Worm (Caenorhabditis elegans) whole organism, L3 larva: ENCODE measurements around the gene fbxb-106.

Experiments
- R02D3.7 ChIP-seq: fragments of 150-350 bp; optimal IDR thresholded peaks from 2 replicates; lab custom pipeline; 2014; ENCODE audit warnings: missing biosample characterization, missing genetic modification characterization
- ZK546.5 ChIP-seq: sonication (generic microtip); optimal IDR thresholded peaks from 2 replicates; lab custom pipeline; 2017; ENCODE audit warnings: missing biosample characterization, missing genetic modification characterization
- ama-1 ChIP-seq: fragments of 150-350 bp; optimal IDR thresholded peaks from 2 replicates; lab custom pipeline; 2018
- ceh-16 ChIP-seq: sonication (generic microtip); optimal IDR thresholded peaks from 2 replicates; lab custom pipeline; 2017; ENCODE audit warnings: missing biosample characterization, missing genetic modification characterization
- ceh-28 ChIP-seq: fragments of 150-350 bp; optimal IDR thresholded peaks from 2 replicates; lab custom pipeline; 2014; ENCODE audit warnings: missing biosample characterization, missing genetic modification reagents, missing genetic modification characterization
- ceh-82 ChIP-seq: fragments of 150-350 bp; optimal IDR thresholded peaks from 2 replicates; lab custom pipeline; 2014; ENCODE audit warnings: missing biosample characterization, missing genetic modification characterization
- ceh-9 ChIP-seq: sonication (generic microtip); optimal IDR thresholded peaks from 2 replicates; lab custom pipeline; 2018; ENCODE audit warnings: missing biosample characterization, missing genetic modification characterization
- daf-12 ChIP-seq: fragments of 150-350 bp; optimal IDR thresholded peaks from 2 replicates; lab custom pipeline; 2014; ENCODE audit warnings: missing biosample characterization, missing genetic modification reagents, missing genetic modification characterization
- egl-27 ChIP-seq: sonication (generic microtip); optimal IDR thresholded peaks from 4 replicates; lab custom pipeline; 2017; ENCODE audit warnings: missing biosample characterization, missing genetic modification reagents, missing genetic modification characterization
- egl-5 ChIP-seq: fragments of 150-350 bp; optimal IDR thresholded peaks from 2 replicates; lab custom pipeline; 2017; ENCODE audit warnings: missing biosample characterization, missing genetic modification reagents, missing genetic modification characterization, inconsistent platforms
- elt-1 ChIP-seq: fragments of 150-350 bp; optimal IDR thresholded peaks from 2 replicates; lab custom pipeline; 2014; ENCODE audit warnings: missing biosample characterization, missing genetic modification characterization
- elt-2 ChIP-seq: sonication (generic microtip); optimal IDR thresholded peaks from 2 replicates; lab custom pipeline; 2016; ENCODE audit warnings: missing genetic modification reagents, mild to moderate bottlenecking, missing genetic modification characterization, missing compliant biosample characterization
- eor-1 ChIP-seq, 2 experiments: fragments of 150-350 bp; optimal IDR thresholded peaks; 2 replicates each; lab custom pipeline; 2014 to 2018; ENCODE audit warnings: missing biosample characterization in 2 of 2, missing genetic modification characterization in 2 of 2
- fkh-10 ChIP-seq: sonication (generic microtip); optimal IDR thresholded peaks from 2 replicates; lab custom pipeline; 2017; ENCODE audit warnings: missing biosample characterization, missing genetic modification reagents, missing genetic modification characterization
- fkh-2 ChIP-seq: fragments of 150-350 bp; optimal IDR thresholded peaks from 2 replicates; lab custom pipeline; 2014; ENCODE audit warnings: missing biosample characterization, missing genetic modification reagents, missing genetic modification characterization
- fos-1 ChIP-seq: fragments of 150-350 bp; optimal IDR thresholded peaks from 2 replicates; lab custom pipeline; 2014; ENCODE audit warnings: missing biosample characterization, missing genetic modification characterization
- hmg-11 ChIP-seq: sonication (generic microtip); optimal IDR thresholded peaks from 2 replicates; lab custom pipeline; 2016; ENCODE audit warnings: missing genetic modification characterization, missing compliant biosample characterization
- jun-1 ChIP-seq: fragments of 150-350 bp; optimal IDR thresholded peaks from 2 replicates; lab custom pipeline; 2014; ENCODE audit warnings: missing biosample characterization, missing genetic modification reagents, missing genetic modification characterization
- lin-15B ChIP-seq: fragments of 150-350 bp; optimal IDR thresholded peaks from 2 replicates; lab custom pipeline; 2014; ENCODE audit warnings: missing biosample characterization, missing genetic modification characterization
- lin-39 ChIP-seq: fragments of 150-350 bp; optimal IDR thresholded peaks from 2 replicates; lab custom pipeline; 2018; ENCODE audit warnings: missing biosample characterization, missing genetic modification reagents, missing genetic modification characterization
- lsy-12 ChIP-seq: sonication (generic microtip); optimal IDR thresholded peaks from 2 replicates; lab custom pipeline; 2016; ENCODE audit warnings: mild to moderate bottlenecking, missing genetic modification characterization, missing compliant biosample characterization
- mdl-1 ChIP-seq: fragments of 150-350 bp; optimal IDR thresholded peaks from 2 replicates; lab custom pipeline; 2014; ENCODE audit warnings: missing biosample characterization, missing genetic modification characterization
- mml-1 ChIP-seq: fragments of 150-350 bp; sonication (generic microtip); optimal IDR thresholded peaks from 3 replicates; lab custom pipeline; 2014; ENCODE audit warnings: missing biosample characterization, missing genetic modification characterization
- nfya-1 ChIP-seq: sonication (generic microtip); optimal IDR thresholded peaks from 2 replicates; lab custom pipeline; 2017; ENCODE audit warnings: missing genetic modification characterization, mild to moderate bottlenecking, missing compliant biosample characterization, antibody characterized with exemption, moderate library complexity; ENCODE audit not compliant: insufficient read depth
- nhr-12 ChIP-seq: fragments of 150-350 bp; optimal IDR thresholded peaks from 2 replicates; lab custom pipeline; 2014; ENCODE audit warnings: missing biosample characterization, missing genetic modification characterization
- nhr-23 ChIP-seq: fragments of 150-350 bp; optimal IDR thresholded peaks from 2 replicates; lab custom pipeline; 2014; ENCODE audit warnings: missing biosample characterization, missing genetic modification reagents, missing genetic modification characterization
- nhr-237 ChIP-seq: fragments of 150-350 bp; optimal IDR thresholded peaks from 2 replicates; lab custom pipeline; 2014; ENCODE audit warnings: missing biosample characterization, missing genetic modification characterization
- nhr-25 ChIP-seq: sonication (generic microtip); optimal IDR thresholded peaks from 2 replicates; lab custom pipeline; 2017; ENCODE audit warnings: missing biosample characterization, missing genetic modification characterization
- nhr-28 ChIP-seq: fragments of 150-350 bp; optimal IDR thresholded peaks from 2 replicates; lab custom pipeline; 2014; ENCODE audit warnings: missing biosample characterization, missing genetic modification characterization
- nhr-67 ChIP-seq: fragments of 150-350 bp; optimal IDR thresholded peaks from 2 replicates; lab custom pipeline; 2014; ENCODE audit warnings: missing biosample characterization, missing genetic modification characterization
- nhr-77 ChIP-seq: fragments of 150-350 bp; optimal IDR thresholded peaks from 2 replicates; lab custom pipeline; 2014; ENCODE audit warnings: missing biosample characterization, missing genetic modification characterization
- sea-2 ChIP-seq: fragments of 150-350 bp; sonication (generic microtip); optimal IDR thresholded peaks from 4 replicates; lab custom pipeline; 2014; ENCODE audit warnings: missing biosample characterization, missing genetic modification reagents, missing genetic modification characterization
- snpc-4 ChIP-seq: fragments of 150-350 bp; optimal IDR thresholded peaks from 2 replicates; lab custom pipeline; 2014; ENCODE audit warnings: missing biosample characterization, missing genetic modification characterization
- tbx-2 ChIP-seq: sonication (generic microtip); optimal IDR thresholded peaks from 2 replicates; lab custom pipeline; 2016; ENCODE audit warnings: mild to moderate bottlenecking, missing genetic modification characterization, missing compliant biosample characterization
- unc-39 ChIP-seq: sonication (generic microtip); optimal IDR thresholded peaks from 4 replicates; lab custom pipeline; 2017; ENCODE audit warnings: missing biosample characterization, missing genetic modification characterization
- unc-62 ChIP-seq: fragments of 150-350 bp; sonication (generic microtip); optimal IDR thresholded peaks from 4 replicates; lab custom pipeline; 2014; ENCODE audit warnings: missing biosample characterization, missing genetic modification reagents, missing genetic modification characterization
- zag-1 ChIP-seq: fragments of 150-350 bp; optimal IDR thresholded peaks from 2 replicates; lab custom pipeline; 2014; ENCODE audit warnings: missing biosample characterization, missing genetic modification characterization
- ztf-11 ChIP-seq: fragments of 150-350 bp; optimal IDR thresholded peaks from 2 replicates; lab custom pipeline; 2014; ENCODE audit warnings: missing biosample characterization, missing genetic modification characterization

The fbxb-106 gene

DNA sequence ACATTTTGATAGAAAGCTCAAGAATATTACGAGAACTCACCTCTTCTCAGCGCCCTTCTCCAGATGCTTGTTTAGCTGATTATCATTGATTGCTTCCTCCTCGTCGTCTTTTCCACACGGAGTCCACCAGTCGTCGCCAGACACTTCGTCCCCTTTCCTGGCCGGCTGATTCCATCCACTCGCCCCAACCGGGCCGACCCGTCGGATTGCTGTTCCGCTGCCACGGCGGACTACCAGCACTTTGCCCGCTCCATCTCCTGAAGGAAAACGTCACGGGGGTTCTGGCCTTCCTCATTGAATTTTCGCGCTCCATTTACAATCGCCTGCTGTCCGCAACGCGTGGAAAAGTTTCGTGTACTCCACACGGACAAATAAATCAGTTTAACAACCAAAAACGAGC is 21.2 kb downstream of the fbxb-106 start:
- no peak for TF ChIP-seq tbx-2 (tag; lab: Kevin White, UChicago)
- no peak for TF ChIP-seq unc-39
- TF ChIP-seq ceh-9 = no peak
- no peak for TF ChIP-seq R02D3.7 (tag; lab: Kevin White, UChicago)
- no peak for TF ChIP-seq ztf-11 (tag; lab: Kevin White, UChicago)
- no peak for TF ChIP-seq ceh-16
- no peak for TF ChIP-seq egl-5
- no peak for TF ChIP-seq snpc-4
- TF ChIP-seq nfya-1 (tag; lab: Kevin White, UChicago) = no peak
- TF ChIP-seq egl-27 (tag; lab: Kevin White, UChicago) = no peak
- TF ChIP-seq nhr-77 (tag; lab: Kevin White, UChicago) = no peak
- TF ChIP-seq, all 47 proteins: peak for 0

DNA sequence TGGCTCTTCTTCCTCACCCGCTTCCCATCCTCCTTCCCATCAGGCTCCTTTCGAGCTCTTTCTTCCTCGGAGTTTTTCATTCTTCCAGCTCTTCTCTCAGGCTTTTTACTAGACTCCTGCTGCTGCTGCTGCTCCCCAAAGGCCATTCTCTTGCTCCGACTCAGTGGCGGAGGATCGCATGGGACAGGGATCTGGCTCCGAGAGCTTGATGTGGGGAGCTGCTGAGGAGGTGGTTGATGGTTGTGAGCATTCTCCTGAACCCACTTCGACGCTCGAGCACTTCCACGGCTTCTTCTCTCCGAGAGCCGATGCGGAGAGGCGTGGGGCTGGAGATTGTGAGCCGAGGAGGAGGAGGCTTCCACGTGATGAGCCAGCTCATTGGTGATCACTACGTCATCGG is 23.6 kb downstream of the fbxb-106 start:
- TF ChIP-seq nhr-77 (tag; lab: Kevin White, UChicago) (no peak), elt-1 (no peak), ztf-11 (tag; lab: Kevin White, UChicago) (no peak), nhr-237 (tag; lab: Kevin White, UChicago) (no peak), fos-1 (tag; lab: Kevin White, UChicago) (no peak), sea-2 (GFP tag; lab: Kevin White, UChicago) (no peak), nhr-25 (no peak), lsy-12 (tag; lab: Kevin White, UChicago) (no peak), tbx-2 (tag; lab: Kevin White, UChicago) (no peak), egl-5 (no peak), elt-2 (no peak), ama-1 (lab: Kevin White, UChicago) (no peak), nfya-1 (tag; lab: Kevin White, UChicago) (no peak), ceh-16 (no peak), ceh-82 (tag; lab: Kevin White, UChicago) (no peak), fkh-10 (GFP tag; lab: Kevin White, UChicago) (no peak)

- no peak for TF ChIP-seq snpc-4
- no peak for TF ChIP-seq nfya-1 (tag; lab: Kevin White, UChicago)
- TF ChIP-seq elt-2 = peak; percentile 21
- TF ChIP-seq lin-15B (tag; lab: Kevin White, UChicago) = peak; percentile 47
- TF ChIP-seq hmg-11 (tag; lab: Kevin White, UChicago) = peak; percentile 85
- TF ChIP-seq lin-39 (tag; lab: Kevin White, UChicago) = peak; percentile 63
Observed at ce11 chrII:2787031-2787512, 24.9 kb downstream of the fbxb-106 start, which contains the start of the genes F08D12.12 and srpa-72. TSS of gene F08D12.12 (minus strand) at chrII:2787081. TSS of gene srpa-72 (plus strand) at chrII:2787481.

DNA sequence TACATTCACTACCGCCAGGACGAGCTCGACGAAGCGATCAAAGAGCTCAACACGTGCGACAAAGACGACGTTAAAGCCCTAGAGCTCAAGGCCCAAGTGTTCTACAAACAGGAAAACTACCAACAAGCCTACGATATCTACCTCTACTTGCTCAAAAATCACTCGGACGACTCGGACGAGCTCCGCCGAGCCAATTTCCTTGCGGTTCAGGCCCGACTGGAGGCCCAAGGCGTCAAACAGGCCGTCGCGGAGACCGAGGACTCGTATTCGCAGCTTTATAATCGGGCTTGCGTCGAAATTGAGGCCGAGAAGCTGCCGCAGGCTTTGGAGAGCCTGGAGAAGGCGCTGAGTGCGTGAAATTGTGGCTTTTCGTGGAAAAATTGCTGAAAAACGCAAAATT is 25.6 kb downstream of the fbxb-106 start:
- TF ChIP-seq hmg-11 (tag; lab: Kevin White, UChicago) = no peak
- TF ChIP-seq nhr-67 (tag; lab: Kevin White, UChicago) = no peak
- no peak for TF ChIP-seq nhr-23 (tag; lab: Kevin White, UChicago)
- TF ChIP-seq R02D3.7 (tag; lab: Kevin White, UChicago) = no peak
- TF ChIP-seq snpc-4 = no peak
- no peak for TF ChIP-seq daf-12 (tag; lab: Kevin White, UChicago)
- no peak for TF ChIP-seq ceh-9
- no peak for TF ChIP-seq unc-62
- no peak for TF ChIP-seq nhr-12 (tag; lab: Kevin White, UChicago)
- no peak for TF ChIP-seq mdl-1
- no peak for TF ChIP-seq ceh-28 (tag; lab: Kevin White, UChicago)
- no peak for TF ChIP-seq lin-15B (tag; lab: Kevin White, UChicago)
- no peak for TF ChIP-seq lin-39 (tag; lab: Kevin White, UChicago)
- no peak for TF ChIP-seq elt-2
- TF ChIP-seq ZK546.5 (tag; lab: Kevin White, UChicago) = no peak
- TF ChIP-seq zag-1 (tag; lab: Kevin White, UChicago) = no peak
- no peak for TF ChIP-seq sea-2 (GFP tag; lab: Kevin White, UChicago)
- TF ChIP-seq nhr-25 = no peak

- no peak for TF ChIP-seq fkh-2 (tag; lab: Kevin White, UChicago)
- TF ChIP-seq ZK546.5 (tag; lab: Kevin White, UChicago) = no peak
- no peak for TF ChIP-seq jun-1 (tag; lab: Kevin White, UChicago)
- no peak for TF ChIP-seq lsy-12 (tag; lab: Kevin White, UChicago)
- TF ChIP-seq elt-1 = no peak
- no peak for TF ChIP-seq elt-2
- no peak for TF ChIP-seq nhr-23 (tag; lab: Kevin White, UChicago)
- no peak for TF ChIP-seq mml-1
- TF ChIP-seq tbx-2 (tag; lab: Kevin White, UChicago) = no peak
- no peak for TF ChIP-seq eor-1 (tag; optimal IDR thresholded peaks at IDR 0.05; lab: Kevin White, UChicago)
- no peak for TF ChIP-seq nhr-28
- TF ChIP-seq lin-15B (tag; lab: Kevin White, UChicago) = no peak
- no peak for TF ChIP-seq nhr-12 (tag; lab: Kevin White, UChicago)
- no peak for TF ChIP-seq nhr-67 (tag; lab: Kevin White, UChicago)
Observed at ce11 chrII:2791693-2792092, 29.5 kb downstream of the fbxb-106 start.
